Worm (Caenorhabditis elegans) whole organism, L4/young adult: ENCODE measurements around the gene C43H6.4.

Experiments used
- W03F9.2 ChIP-seq: fragments of 150-350 bp; optimal IDR thresholded peaks from 2 replicates; lab custom pipeline; 2014; ENCODE audit warnings: missing biosample characterization, missing genetic modification characterization
- dao-5 ChIP-seq: sonication (generic microtip); optimal IDR thresholded peaks from 2 replicates; lab custom pipeline; 2016; ENCODE audit warnings: missing genotype, missing genetic modification characterization, moderate library complexity, missing compliant biosample characterization
- him-1 ChIP-seq: sonication (generic microtip); optimal IDR thresholded peaks from 2 replicates; lab custom pipeline; 2016; ENCODE audit warnings: missing genotype, missing genetic modification reagents, missing genetic modification characterization, missing compliant biosample characterization

ce11 chrX:2365890-2366289 is 37.9 kb upstream of the C43H6.4 start, which contains the start of gene T24D8.6:
- TF ChIP-seq him-1 (tag; lab: Kevin White, UChicago) (no peak), W03F9.2 (tag; lab: Kevin White, UChicago) (no peak), dao-5 (tag; lab: Kevin White, UChicago) (no peak)
